Worm (Caenorhabditis elegans) whole organism, late embryonic: ENCODE measurements around the gene lab-2.

Experiments used
- ama-1 ChIP-seq: fragments of 150-350 bp; optimal IDR thresholded peaks from 2 replicates; lab custom pipeline; 2014
- ceh-18 ChIP-seq: sonication (generic microtip); optimal IDR thresholded peaks from 2 replicates; lab custom pipeline; 2016; ENCODE audit warnings: missing genetic modification characterization, missing compliant biosample characterization
- ceh-24 ChIP-seq: sonication (generic microtip); optimal IDR thresholded peaks from 2 replicates; lab custom pipeline; 2016; ENCODE audit warnings: mild to moderate bottlenecking, missing genetic modification characterization, missing compliant biosample characterization
- ceh-48 ChIP-seq: sonication (generic microtip); optimal IDR thresholded peaks from 2 replicates; lab custom pipeline; 2016; ENCODE audit warnings: missing genetic modification characterization, inconsistent platforms, missing compliant biosample characterization
- ceh-6 ChIP-seq: fragments of 200-800 bp; sonication (Bioruptor generic); optimal IDR thresholded peaks from 2 replicates; lab custom pipeline; 2018; ENCODE audit warnings: mild to moderate bottlenecking, missing genetic modification characterization, missing compliant biosample characterization
- ceh-9 ChIP-seq: sonication (generic microtip); optimal IDR thresholded peaks from 2 replicates; lab custom pipeline; 2016; ENCODE audit warnings: mild to moderate bottlenecking, missing genetic modification characterization, inconsistent platforms, missing compliant biosample characterization
- ets-4 ChIP-seq: sonication (generic microtip); optimal IDR thresholded peaks from 2 replicates; lab custom pipeline; 2016; ENCODE audit warnings: missing genetic modification characterization, missing compliant biosample characterization
- pqm-1 ChIP-seq: sonication (generic microtip); optimal IDR thresholded peaks from 2 replicates; lab custom pipeline; 2016; ENCODE audit warnings: missing genetic modification characterization, missing compliant biosample characterization

DNA sequence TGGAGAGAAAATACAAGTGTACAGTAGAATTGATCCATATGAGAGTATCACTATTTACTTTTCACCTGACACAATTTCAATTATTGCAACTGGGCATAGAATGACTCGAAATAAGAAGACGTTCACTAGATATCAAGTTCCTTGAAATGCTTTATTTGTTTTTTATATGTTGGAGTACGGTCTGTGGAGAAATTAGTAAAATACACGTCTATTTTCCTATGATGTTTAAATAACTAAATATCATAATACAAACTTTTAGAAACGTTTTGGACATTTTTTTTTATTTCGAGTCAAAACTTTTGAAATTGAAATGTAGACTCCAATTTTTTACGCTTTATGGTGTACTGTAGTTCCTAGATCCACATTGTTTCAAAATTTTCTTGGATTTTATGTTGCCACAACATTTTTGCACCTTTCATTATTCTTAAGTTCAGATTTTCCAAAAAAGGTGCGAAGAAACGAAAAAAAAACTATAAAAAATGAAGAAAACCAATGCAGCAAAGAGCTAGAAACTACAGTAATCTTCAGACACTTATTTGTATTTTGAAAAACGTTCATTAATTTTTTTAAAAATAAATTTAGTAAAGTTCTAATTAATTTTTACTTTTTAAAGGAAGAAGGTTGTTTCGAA, 40.1 kb upstream of the lab-2 start:
- TF ChIP-seq ama-1 (lab: Kevin White, UChicago) (no peak), ceh-48 (tag; lab: Kevin White, UChicago) (no peak), ceh-24 (tag; lab: Kevin White, UChicago) (no peak), pqm-1 (tag; lab: Kevin White, UChicago) (no peak), ceh-9 (no peak), ets-4 (tag; lab: Kevin White, UChicago) (no peak), ceh-6 (GFP tag; lab: Kevin White, UChicago) (no peak), ceh-18 (tag; lab: Kevin White, UChicago) (no peak)
